Comparison of ENCODE assay signal across 4 worm cellular contexts in the genomic region with DNA sequence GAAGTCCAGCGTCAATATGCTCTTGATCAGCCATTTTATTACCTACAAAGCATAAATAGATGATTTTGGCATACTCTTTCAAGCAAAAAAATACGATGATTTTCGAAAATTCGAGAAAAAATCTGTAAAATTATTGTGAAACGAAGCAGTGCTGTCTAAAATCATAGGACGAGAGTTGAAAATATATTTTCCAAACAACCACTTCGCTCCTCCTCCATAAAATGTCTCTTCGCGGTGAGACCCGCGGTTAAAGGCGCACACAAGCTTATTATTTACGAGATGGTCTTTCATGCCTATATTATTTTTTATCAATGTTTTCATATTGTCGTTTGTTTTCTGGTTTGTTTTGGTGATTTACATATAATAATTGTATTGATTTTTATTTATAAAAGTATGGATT.
A peak's percentile ranks its signal among the peaks of the same experiment; 100 is the strongest.
TF ChIP-seq lines count a peak whose summit lies in the region.

A gene (minus strand): TSS at position 42 of the 400 bp plus-strand sequence.

TF ChIP-seq in whole organism, L1 larva, 84 proteins besides CTCF, POLR2A, EP300 and RAD21 (continued from another document and continues in another):
- TF ChIP-seq lin-35 (GFP tag; optimal IDR thresholded peaks at IDR 0.05; lab: Kevin White, UChicago), result peak; percentile 77 to 85
- TF ChIP-seq egl-27 (tag; optimal IDR thresholded peaks at IDR 0.05; lab: Kevin White, UChicago), result peak in 1 of 2 experiments; percentile 9
- no peak for TF ChIP-seq nhr-12 (tag; optimal IDR thresholded peaks at IDR 0.05; lab: Kevin White, UChicago)
- TF ChIP-seq ceh-90 (tag; optimal IDR thresholded peaks at IDR 0.05; lab: Kevin White, UChicago), result no peak
- TF ChIP-seq efl-3 (GFP tag; optimal IDR thresholded peaks at IDR 0.05; lab: Kevin White, UChicago), result no peak
- no peak for TF ChIP-seq irx-1 (tag; optimal IDR thresholded peaks at IDR 0.05; lab: Kevin White, UChicago)
- TF ChIP-seq lin-13 (GFP tag; optimal IDR thresholded peaks at IDR 0.05; lab: Kevin White, UChicago), result peak; percentile 81
- peak; percentile 74 for TF ChIP-seq mep-1 (tag; optimal IDR thresholded peaks at IDR 0.05; lab: Kevin White, UChicago)
- peak; percentile 69 for TF ChIP-seq fkh-8 (tag; optimal IDR thresholded peaks at IDR 0.05; lab: Kevin White, UChicago)
- peak; percentile 48 for TF ChIP-seq dsc-1 (tag; optimal IDR thresholded peaks at IDR 0.05; lab: Kevin White, UChicago)
- no peak for TF ChIP-seq fkh-10 (GFP tag; optimal IDR thresholded peaks at IDR 0.05; lab: Kevin White, UChicago)
- TF ChIP-seq sox-4 (tag; optimal IDR thresholded peaks at IDR 0.05; lab: Kevin White, UChicago), result no peak
- peak; percentile 85 for TF ChIP-seq nhr-71 (tag; optimal IDR thresholded peaks at IDR 0.05; lab: Kevin White, UChicago)
- TF ChIP-seq tbx-2 (tag; optimal IDR thresholded peaks at IDR 0.05; lab: Kevin White, UChicago), result peak; percentile 66
- no peak for TF ChIP-seq ceh-8 (GFP tag; optimal IDR thresholded peaks at IDR 0.05; lab: Kevin White, UChicago)
- no peak for TF ChIP-seq ets-5 (GFP tag; IDR thresholded peaks at IDR 0.05; lab: Robert Waterston, UW)
- TF ChIP-seq ceh-63 (GFP tag; optimal IDR thresholded peaks at IDR 0.05; lab: Kevin White, UChicago), result no peak
- peak; percentile 45 for TF ChIP-seq fos-1 (tag; optimal IDR thresholded peaks at IDR 0.05; lab: Kevin White, UChicago)
- TF ChIP-seq hlh-4 (tag; optimal IDR thresholded peaks at IDR 0.05; lab: Kevin White, UChicago), result no peak
- peak; percentile 59 to 78 (median 72) for TF ChIP-seq dpl-1 (GFP tag; optimal IDR thresholded peaks at IDR 0.05; lab: Kevin White, UChicago)
- peak; percentile 85 for TF ChIP-seq unc-130 (tag; optimal IDR thresholded peaks at IDR 0.05; lab: Kevin White, UChicago)
- TF ChIP-seq egl-13 (tag; optimal IDR thresholded peaks at IDR 0.05; lab: Kevin White, UChicago), result peak; percentile 23
- peak; percentile 41 for TF ChIP-seq pqm-1 (tag; optimal IDR thresholded peaks at IDR 0.05; lab: Kevin White, UChicago)
- no peak for TF ChIP-seq sup-37 (GFP tag; optimal IDR thresholded peaks at IDR 0.05; lab: Kevin White, UChicago)
- peak; percentile 61 for TF ChIP-seq nhr-90 (tag; optimal IDR thresholded peaks at IDR 0.05; lab: Kevin White, UChicago; ENCODE audit: poor library complexity)
- TF ChIP-seq unc-98 (GFP tag; IDR thresholded peaks at IDR 0.05; lab: Robert Waterston, UW), result no peak
- TF ChIP-seq nhr-237 (tag; optimal IDR thresholded peaks at IDR 0.05; lab: Kevin White, UChicago), result peak; percentile 15
- no peak for TF ChIP-seq alr-1 (tag; optimal IDR thresholded peaks at IDR 0.05; lab: Kevin White, UChicago; ENCODE audit: borderline replicate concordance)
- TF ChIP-seq fkh-4 (tag; optimal IDR thresholded peaks at IDR 0.05; lab: Kevin White, UChicago; ENCODE audit: borderline replicate concordance), result no peak
- peak; percentile 21 for TF ChIP-seq lir-3 (tag; optimal IDR thresholded peaks at IDR 0.05; lab: Kevin White, UChicago; ENCODE audit: poor library complexity)
- TF ChIP-seq snpc-4 (tag; optimal IDR thresholded peaks at IDR 0.05; lab: Kevin White, UChicago), result peak; percentile 52

TF ChIP-seq in whole organism, L2 larva, 48 proteins besides CTCF, POLR2A, EP300 and RAD21 (continued from another document):
- no peak for TF ChIP-seq ceh-16 (tag; optimal IDR thresholded peaks at IDR 0.05; lab: Kevin White, UChicago)
- TF ChIP-seq blmp-1 (tag; optimal IDR thresholded peaks at IDR 0.05; lab: Kevin White, UChicago; ENCODE audit: insufficient read depth), result no peak
- TF ChIP-seq unc-55 (GFP tag; optimal IDR thresholded peaks at IDR 0.05; lab: Kevin White, UChicago), result peak; percentile 95
- peak; percentile 8 for TF ChIP-seq ZK546.5 (tag; optimal IDR thresholded peaks at IDR 0.05; lab: Kevin White, UChicago)
- TF ChIP-seq skn-1 (tag; optimal IDR thresholded peaks at IDR 0.05; lab: Kevin White, UChicago), result peak; percentile 17
- TF ChIP-seq ztf-11 (tag; optimal IDR thresholded peaks at IDR 0.05; lab: Kevin White, UChicago), result no peak
- TF ChIP-seq nhr-12 (tag; optimal IDR thresholded peaks at IDR 0.05; lab: Kevin White, UChicago), result no peak
- peak; percentile 73 for TF ChIP-seq crh-2 (tag; optimal IDR thresholded peaks at IDR 0.05; lab: Kevin White, UChicago)
- TF ChIP-seq ama-1 (optimal IDR thresholded peaks at IDR 0.05; lab: Kevin White, UChicago), result no peak
- TF ChIP-seq lin-13 (GFP tag; optimal IDR thresholded peaks at IDR 0.05; lab: Kevin White, UChicago), result peak; percentile 63
- TF ChIP-seq aly-2 (tag; optimal IDR thresholded peaks at IDR 0.05; lab: Kevin White, UChicago), result no peak
- TF ChIP-seq nhr-6 (tag; optimal IDR thresholded peaks at IDR 0.05; lab: Kevin White, UChicago), result no peak
- TF ChIP-seq lsy-2 (tag; optimal IDR thresholded peaks at IDR 0.05; lab: Kevin White, UChicago), result peak; percentile 63 to 90
- peak; percentile 44 for TF ChIP-seq sma-3 (GFP tag; optimal IDR thresholded peaks at IDR 0.05; lab: Kevin White, UChicago)
- TF ChIP-seq nhr-21 (tag; optimal IDR thresholded peaks at IDR 0.05; lab: Kevin White, UChicago), result peak; percentile 55
- peak; percentile 19 for TF ChIP-seq ceh-82 (tag; optimal IDR thresholded peaks at IDR 0.05; lab: Kevin White, UChicago)
TF ChIP-seq in whole organism, L2 larva: peak in this region for 22.

TF ChIP-seq in whole organism, L3 larva, 47 proteins besides CTCF, POLR2A, EP300 and RAD21 (continued from another document):
- TF ChIP-seq snpc-4 (tag; optimal IDR thresholded peaks at IDR 0.05; lab: Kevin White, UChicago) (peak; percentile 83), skn-1 (tag; optimal IDR thresholded peaks at IDR 0.05; lab: Kevin White, UChicago) (peak; percentile 33), nhr-12 (tag; optimal IDR thresholded peaks at IDR 0.05; lab: Kevin White, UChicago) (no peak), fos-1 (tag; optimal IDR thresholded peaks at IDR 0.05; lab: Kevin White, UChicago) (no peak), unc-39 (tag; optimal IDR thresholded peaks at IDR 0.05; lab: Kevin White, UChicago) (no peak), mml-1 (tag; optimal IDR thresholded peaks at IDR 0.05; lab: Kevin White, UChicago) (no peak), R02D3.7 (tag; optimal IDR thresholded peaks at IDR 0.05; lab: Kevin White, UChicago) (peak; percentile 97), nhr-43 (tag; optimal IDR thresholded peaks at IDR 0.05; lab: Kevin White, UChicago; ENCODE audit: poor library complexity, severe bottlenecking) (no peak), nhr-67 (tag; optimal IDR thresholded peaks at IDR 0.05; lab: Kevin White, UChicago) (no peak), ztf-4 (tag; optimal IDR thresholded peaks at IDR 0.05; lab: Kevin White, UChicago) (peak; percentile 62), zag-1 (tag; optimal IDR thresholded peaks at IDR 0.05; lab: Kevin White, UChicago) (no peak), egl-27 (tag; optimal IDR thresholded peaks at IDR 0.05; lab: Kevin White, UChicago) (no peak)

TF ChIP-seq in whole organism, L4 larva, 104 proteins besides CTCF, POLR2A, EP300 and RAD21 (continued from another document):
- TF ChIP-seq dpl-1 (GFP tag; optimal IDR thresholded peaks at IDR 0.05; lab: Kevin White, UChicago) (peak; percentile 67), dve-1 (tag; optimal IDR thresholded peaks at IDR 0.05; lab: Kevin White, UChicago; ENCODE audit: insufficient read depth) (peak; percentile 84), attf-4 (tag; optimal IDR thresholded peaks at IDR 0.05; lab: Kevin White, UChicago) (no peak), ceh-44 (GFP tag; IDR thresholded peaks at IDR 0.05; lab: Robert Waterston, UW) (no peak), pha-4 (GFP tag; IDR thresholded peaks at IDR 0.05; lab: Robert Waterston, UW) (no peak), pha-4 (tag; optimal IDR thresholded peaks at IDR 0.05; lab: Kevin White, UChicago) (peak; percentile 95), hif-1 (tag; optimal IDR thresholded peaks at IDR 0.05; lab: Kevin White, UChicago) (peak in 1 of 2 experiments; percentile 40), nhr-11 (tag; optimal IDR thresholded peaks at IDR 0.05; lab: Kevin White, UChicago) (peak; percentile 2), lin-38 (GFP tag; IDR thresholded peaks at IDR 0.05; lab: Robert Waterston, UW) (peak; percentile 58), T20F7.1 (GFP tag; optimal IDR thresholded peaks at IDR 0.05; lab: Kevin White, UChicago) (peak; percentile 73), hmg-1.1 (GFP tag; IDR thresholded peaks at IDR 0.05; lab: Robert Waterston, UW) (peak; percentile 63), nhr-77 (tag; optimal IDR thresholded peaks at IDR 0.05; lab: Kevin White, UChicago) (peak; percentile 83), nhr-25 (tag; optimal IDR thresholded peaks at IDR 0.05; lab: Kevin White, UChicago; ENCODE audit: borderline replicate concordance, insufficient read depth) (peak; percentile 21), nhr-48 (tag; optimal IDR thresholded peaks at IDR 0.05; lab: Kevin White, UChicago) (no peak), dmd-6 (GFP tag; IDR thresholded peaks at IDR 0.05; lab: Robert Waterston, UW) (peak; percentile 44; the same call in 1 of the 2 replicates)
